Worm (Caenorhabditis elegans) whole organism, L4 larva: Measurements from ENCODE around the gene txt-18.

Source experiments
- F37D6.2 ChIP-seq: sonication (generic microtip); optimal IDR thresholded peaks from 2 replicates; lab custom pipeline; 2016; ENCODE audit warnings: mild to moderate bottlenecking, missing genetic modification characterization, missing compliant biosample characterization
- F49E8.2 ChIP-seq: sonication (generic microtip); optimal IDR thresholded peaks from 2 replicates; lab custom pipeline; 2016; ENCODE audit warnings: missing compliant biosample characterization, mild to moderate bottlenecking, missing genetic modification characterization, borderline replicate concordance
- T20F7.1 ChIP-seq: fragments of 200-800 bp; sonication (Bioruptor generic); optimal IDR thresholded peaks from 2 replicates; lab custom pipeline; 2018; ENCODE audit warnings: mild to moderate bottlenecking, missing genetic modification characterization, missing compliant biosample characterization
- Y75B8A.6 ChIP-seq: fragments of 200-800 bp; sonication (Bioruptor generic); IDR thresholded peaks from 2 replicates; pipeline ENCODE4 v1.3.6; 2022; ENCODE audit warnings: missing genetic modification reagents, missing genetic modification characterization, missing compliant biosample characterization
- ama-1 ChIP-seq: fragments of 150-350 bp; optimal IDR thresholded peaks from 2 replicates; lab custom pipeline; 2014; ENCODE audit warnings: inconsistent platforms, mixed read lengths
- ceh-32 ChIP-seq: sonication (generic microtip); optimal IDR thresholded peaks from 2 replicates; lab custom pipeline; 2016; ENCODE audit warnings: mild to moderate bottlenecking, missing genetic modification characterization, missing compliant biosample characterization; ENCODE audit not compliant: poor library complexity
- ceh-82 ChIP-seq: sonication (generic microtip); optimal IDR thresholded peaks from 2 replicates; lab custom pipeline; 2017; ENCODE audit warnings: missing biosample characterization, missing genetic modification characterization
- daf-12 ChIP-seq: fragments of 150-350 bp; optimal IDR thresholded peaks from 2 replicates; lab custom pipeline; 2014; ENCODE audit warnings: missing biosample characterization, missing genetic modification reagents, missing genetic modification characterization
- daf-19 ChIP-seq: fragments of 200-800 bp; sonication (Bioruptor generic); conservative IDR thresholded peaks from 2 replicates; pipeline ENCODE4 v1.3.6; 2022; ENCODE audit warnings: missing genetic modification characterization, missing compliant biosample characterization
- daf-8 ChIP-seq: fragments of 200-800 bp; sonication (Bioruptor generic); IDR thresholded peaks from 2 replicates; pipeline ENCODE4 v1.3.6; 2022; ENCODE audit warnings: missing genetic modification characterization, missing compliant biosample characterization
- dpl-1 ChIP-seq: fragments of 150-350 bp; optimal IDR thresholded peaks from 2 replicates; lab custom pipeline; 2014; ENCODE audit warnings: missing biosample characterization, missing genetic modification reagents, missing genetic modification characterization
- duxl-1 ChIP-seq: sonication (generic microtip); optimal IDR thresholded peaks from 2 replicates; lab custom pipeline; 2016; ENCODE audit warnings: mild to moderate bottlenecking, missing genetic modification characterization, moderate library complexity, missing compliant biosample characterization; ENCODE audit not compliant: poor library complexity
- egl-43 ChIP-seq: fragments of 200-800 bp; sonication (Bioruptor generic); IDR thresholded peaks from 2 replicates; pipeline ENCODE4 v1.3.6; 2022; ENCODE audit warnings: missing genetic modification reagents, missing genetic modification characterization, missing compliant biosample characterization
- gei-8 ChIP-seq: fragments of 200-800 bp; sonication (Bioruptor generic); optimal IDR thresholded peaks from 2 replicates; lab custom pipeline; 2018; ENCODE audit warnings: mild to moderate bottlenecking, missing genetic modification characterization, missing compliant biosample characterization
- hif-1 ChIP-seq, 2 experiments: sonication (generic microtip); optimal IDR thresholded peaks; 2 replicates each; lab custom pipeline; 2016 to 2017; ENCODE audit warnings: missing compliant biosample characterization in 2 of 2, missing genetic modification characterization in 2 of 2, missing genetic modification reagents in 2 of 2, missing genotype in 2 of 2, mild to moderate bottlenecking in 1 of 2
- lin-13 ChIP-seq: fragments of 150-350 bp; optimal IDR thresholded peaks from 2 replicates; lab custom pipeline; 2014; ENCODE audit warnings: missing biosample characterization, missing genetic modification reagents, missing genetic modification characterization
- lin-39 ChIP-seq: fragments of 150-350 bp; optimal IDR thresholded peaks from 2 replicates; lab custom pipeline; 2014; ENCODE audit warnings: missing biosample characterization, missing genetic modification reagents, missing genetic modification characterization
- madf-5 ChIP-seq, 2 experiments: fragments of 200-800 bp; sonication (Bioruptor generic); IDR thresholded peaks; 2 replicates each; pipeline ENCODE4 v1.3.6; 2022; ENCODE audit warnings: missing compliant biosample characterization in 2 of 2, missing genetic modification characterization in 2 of 2
- mdl-1 ChIP-seq, 2 experiments: fragments of 150-350 bp in 1 of 2; sonication (generic microtip) in 1 of 2; optimal IDR thresholded peaks; 2 replicates each; lab custom pipeline; 2014 to 2017; ENCODE audit warnings: missing biosample characterization in 2 of 2, missing genetic modification characterization in 2 of 2
- mdt-29 ChIP-seq: fragments of 200-800 bp; sonication (Bioruptor generic); IDR thresholded peaks from 2 replicates; pipeline ENCODE4 v1.3.6; 2022; ENCODE audit warnings: missing genetic modification reagents, missing genetic modification characterization, missing compliant biosample characterization
- mep-1 ChIP-seq: fragments of 150-350 bp; sonication (generic microtip); optimal IDR thresholded peaks from 3 replicates; lab custom pipeline; 2014; ENCODE audit warnings: missing biosample characterization, missing genetic modification characterization
- mes-2 ChIP-seq: sonication (generic microtip); optimal IDR thresholded peaks from 2 replicates; lab custom pipeline; 2016; ENCODE audit warnings: missing genotype, mild to moderate bottlenecking, missing genetic modification characterization, missing compliant biosample characterization; ENCODE audit not compliant: poor library complexity, severe bottlenecking
- nhr-10 ChIP-seq: fragments of 150-350 bp; optimal IDR thresholded peaks from 2 replicates; lab custom pipeline; 2014; ENCODE audit warnings: missing biosample characterization, missing genetic modification characterization
- nhr-102 ChIP-seq: sonication (generic microtip); optimal IDR thresholded peaks from 2 replicates; lab custom pipeline; 2016; ENCODE audit warnings: mild to moderate bottlenecking, missing genetic modification characterization, moderate library complexity, missing compliant biosample characterization
- nhr-11 ChIP-seq: fragments of 150-350 bp; optimal IDR thresholded peaks from 2 replicates; lab custom pipeline; 2014; ENCODE audit warnings: missing biosample characterization, missing genetic modification characterization
- nhr-237 ChIP-seq: sonication (generic microtip); optimal IDR thresholded peaks from 2 replicates; lab custom pipeline; 2017; ENCODE audit warnings: missing biosample characterization, missing genetic modification characterization
- nhr-25 ChIP-seq: sonication (generic microtip); optimal IDR thresholded peaks from 2 replicates; lab custom pipeline; 2017; ENCODE audit warnings: missing genetic modification characterization, mild to moderate bottlenecking, missing compliant biosample characterization, antibody characterized with exemption, moderate library complexity, borderline replicate concordance; ENCODE audit not compliant: insufficient read depth
- nhr-28 ChIP-seq: fragments of 150-350 bp; optimal IDR thresholded peaks from 2 replicates; lab custom pipeline; 2014; ENCODE audit warnings: missing biosample characterization, missing genetic modification characterization
- nhr-48 ChIP-seq: sonication (generic microtip); optimal IDR thresholded peaks from 2 replicates; lab custom pipeline; 2016; ENCODE audit warnings: mild to moderate bottlenecking, missing genetic modification characterization, missing compliant biosample characterization
- nhr-76 ChIP-seq: fragments of 150-350 bp; optimal IDR thresholded peaks from 2 replicates; lab custom pipeline; 2014; ENCODE audit warnings: missing biosample characterization, missing genetic modification characterization
- nhr-77 ChIP-seq: fragments of 150-350 bp; optimal IDR thresholded peaks from 2 replicates; lab custom pipeline; 2014; ENCODE audit warnings: missing biosample characterization, missing genetic modification characterization
- pha-4 ChIP-seq, 2 experiments: fragments of 150-350 bp in 1 of 2; fragments of 200-800 bp in 1 of 2; sonication (Bioruptor generic) in 1 of 2; IDR thresholded peaks in 1 of 2; optimal IDR thresholded peaks in 1 of 2; 2 replicates each; pipeline versions ENCODE4 v1.3.6 to Lab custom; 2014 to 2022; ENCODE audit warnings: missing genetic modification characterization in 2 of 2, missing genetic modification reagents in 2 of 2, missing biosample characterization in 1 of 2, missing compliant biosample characterization in 1 of 2
- php-3 ChIP-seq: fragments of 200-800 bp; sonication (Bioruptor generic); IDR thresholded peaks from 2 replicates; pipeline ENCODE4 v1.3.6; 2022; ENCODE audit warnings: missing genetic modification reagents, missing genetic modification characterization, missing compliant biosample characterization
- rbr-2 ChIP-seq: sonication (generic microtip); optimal IDR thresholded peaks from 2 replicates; lab custom pipeline; 2016; ENCODE audit warnings: missing genotype, missing genetic modification characterization, missing compliant biosample characterization
- skn-1 ChIP-seq: fragments of 150-350 bp; optimal IDR thresholded peaks from 2 replicates; lab custom pipeline; 2014; ENCODE audit warnings: missing biosample characterization, missing genetic modification characterization
- unc-130 ChIP-seq: sonication (generic microtip); optimal IDR thresholded peaks from 2 replicates; lab custom pipeline; 2016; ENCODE audit warnings: missing genetic modification reagents, missing genetic modification characterization, missing compliant biosample characterization
- unc-62 ChIP-seq, 3 experiments: fragments of 150-350 bp in 1 of 3; sonication (generic microtip); optimal IDR thresholded peaks in 2 of 3; peaks in 1 of 3; 1 replicate in 1 of 3; 2 replicates in 2 of 3; lab custom pipeline; 2014 to 2017; ENCODE audit warnings: missing biosample characterization in 3 of 3, missing genetic modification characterization in 3 of 3, missing genetic modification reagents in 3 of 3, missing genotype in 1 of 3
- vab-7 ChIP-seq: fragments of 200-800 bp; sonication (Bioruptor generic); IDR thresholded peaks from 2 replicates; pipeline ENCODE4 v1.3.6; 2022; ENCODE audit warnings: missing genetic modification reagents, missing genetic modification characterization, missing compliant biosample characterization
- zfp-2 ChIP-seq: sonication (generic microtip); optimal IDR thresholded peaks from 2 replicates; lab custom pipeline; 2016; ENCODE audit warnings: mild to moderate bottlenecking, missing genetic modification characterization, missing compliant biosample characterization
- zip-2 ChIP-seq: fragments of 150-350 bp; optimal IDR thresholded peaks from 2 replicates; lab custom pipeline; 2014; ENCODE audit warnings: missing biosample characterization, missing genetic modification characterization
- ztf-7 ChIP-seq: fragments of 150-350 bp; optimal IDR thresholded peaks from 2 replicates; lab custom pipeline; 2014; ENCODE audit warnings: missing biosample characterization, missing genetic modification characterization

txt-18 gene

DNA sequence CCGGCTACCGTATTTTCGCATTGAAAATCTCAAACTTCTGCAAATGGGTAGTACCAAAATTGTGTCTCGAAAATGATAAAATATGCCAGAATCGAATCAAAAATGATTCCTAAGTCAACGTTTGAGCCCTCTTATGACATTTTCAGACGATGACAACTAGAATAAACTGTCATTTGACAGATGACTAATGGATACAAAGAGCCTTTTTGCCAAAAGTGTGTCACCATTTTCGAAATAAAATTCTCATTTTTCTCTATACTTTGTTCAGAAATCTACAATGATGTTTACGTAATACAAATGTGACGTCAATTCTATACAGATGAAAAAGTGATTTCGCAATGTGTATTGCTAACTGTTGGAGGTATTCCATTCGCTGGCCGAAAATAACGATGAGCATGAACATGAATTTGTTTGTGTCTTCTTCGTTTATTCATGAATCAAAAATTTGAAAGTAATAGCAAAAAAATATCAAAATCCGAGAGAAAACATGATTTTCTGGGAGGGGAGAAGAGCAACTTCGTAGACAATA is 2.7 kb downstream of the txt-18 start (continued):
- TF ChIP-seq mep-1 (tag; lab: Kevin White, UChicago) (peak; percentile 92), lin-13 (peak; percentile 76), ceh-82 (tag; lab: Kevin White, UChicago) (no peak), ztf-7 (tag; lab: Kevin White, UChicago) (peak; percentile 64), lin-39 (tag; lab: Kevin White, UChicago) (no peak), vab-7 (GFP tag; lab: Robert Waterston, UW) (peak; percentile 51), unc-62 (GFP tag; optimal IDR thresholded peaks at IDR 0.05 in 1 of 2; lab: Kevin White, UChicago) (peak in 1 of 2 experiments; percentile 80), unc-62 (tag; optimal IDR thresholded peaks at IDR 0.05; lab: Kevin White, UChicago) (peak; percentile 34), rbr-2 (tag; lab: Kevin White, UChicago) (peak; percentile 4), zip-2 (tag; lab: Kevin White, UChicago) (peak; percentile 46), hif-1 (tag; optimal IDR thresholded peaks at IDR 0.05; lab: Kevin White, UChicago) (peak in 1 of 2 experiments; percentile 56), mes-2 (peak; percentile 47), ama-1 (lab: Kevin White, UChicago) (peak; percentile 93), Y75B8A.6 (GFP tag; lab: Robert Waterston, UW) (peak; percentile 54; the same call in 1 of the 2 replicates), nhr-77 (tag; lab: Kevin White, UChicago) (peak; percentile 80), nhr-76 (tag; lab: Kevin White, UChicago) (peak; percentile 19), T20F7.1 (peak; percentile 80), php-3 (peak; percentile 74), nhr-48 (tag; lab: Kevin White, UChicago) (peak; percentile 14), F49E8.2 (tag; lab: Kevin White, UChicago) (no peak), nhr-102 (tag; lab: Kevin White, UChicago) (peak; percentile 76), mdl-1 (tag; optimal IDR thresholded peaks at IDR 0.05; lab: Kevin White, UChicago) (no peak), dpl-1 (GFP tag; lab: Kevin White, UChicago) (peak; percentile 31), zfp-2 (tag; lab: Kevin White, UChicago) (no peak), mdt-29 (peak; percentile 86), duxl-1 (tag; lab: Kevin White, UChicago) (no peak), nhr-237 (no peak), nhr-10 (tag; lab: Kevin White, UChicago) (no peak), pha-4 (GFP tag; IDR thresholded peaks at IDR 0.05; lab: Robert Waterston, UW) (peak; percentile 74; the same call in 1 of the 2 replicates), pha-4 (tag; optimal IDR thresholded peaks at IDR 0.05; lab: Kevin White, UChicago) (peak; percentile 7), nhr-28 (peak; percentile 26), daf-19 (GFP tag; lab: Robert Waterston, UW) (peak; percentile 77), ceh-32 (tag; lab: Kevin White, UChicago) (no peak), nhr-25 (tag; lab: Kevin White, UChicago) (peak; percentile 17), unc-130 (no peak), egl-43 (GFP tag; lab: Robert Waterston, UW) (peak; percentile 29; the same call in 1 of the 2 replicates), skn-1 (tag; lab: Kevin White, UChicago) (no peak), gei-8 (GFP tag; lab: Kevin White, UChicago) (peak; percentile 58), madf-5 (GFP tag; IDR thresholded peaks at IDR 0.05; lab: Robert Waterston, UW) (peak in 1 of 2 experiments; percentile 65; a peak in 1 of 4 replicates), nhr-11 (peak; percentile 74), daf-8 (0 out of 2 replicates have a peak, but pooled peaks have one; percentile 26), F37D6.2 (tag; lab: Kevin White, UChicago) (peak; percentile 20), daf-12 (tag; lab: Kevin White, UChicago) (no peak)
